Worm (Caenorhabditis elegans): Measurements from ENCODE around the gene T01H3.5.

T01H3.5 gene

ce11 chrII:7921155-7921554 is 41.7 kb downstream of the T01H3.5 start:
- TF ChIP-seq rnt-1 (tag; optimal IDR thresholded peaks at IDR 0.05): no peak
- TF ChIP-seq ces-1 (GFP tag; optimal IDR thresholded peaks at IDR 0.05): peak; percentile 76
- peak; percentile 88 for TF ChIP-seq fkh-10 (GFP tag; optimal IDR thresholded peaks at IDR 0.05)
- TF ChIP-seq lin-39 (tag; optimal IDR thresholded peaks at IDR 0.05): no peak
- TF ChIP-seq zip-4 (GFP tag; optimal IDR thresholded peaks at IDR 0.05): no peak
- no peak for TF ChIP-seq unc-62 (GFP tag; optimal IDR thresholded peaks at IDR 0.05)
- TF ChIP-seq lsy-2 (tag; optimal IDR thresholded peaks at IDR 0.05): no peak
- no peak for TF ChIP-seq vab-15 (tag; optimal IDR thresholded peaks at IDR 0.05)
- no peak for TF ChIP-seq fkh-4 (tag; optimal IDR thresholded peaks at IDR 0.05; ENCODE audit: borderline replicate concordance)
- TF ChIP-seq nhr-47 (tag; optimal IDR thresholded peaks at IDR 0.05): no peak
- no peak for TF ChIP-seq nhr-76 (tag; optimal IDR thresholded peaks at IDR 0.05)
- TF ChIP-seq ceh-82 (tag; optimal IDR thresholded peaks at IDR 0.05): peak in 1 of 3 experiments; percentile 33
- TF ChIP-seq skn-1 (tag; optimal IDR thresholded peaks at IDR 0.05): no peak
- TF ChIP-seq nhr-85 (tag): no peak
- TF ChIP-seq lir-3 (tag; optimal IDR thresholded peaks at IDR 0.05; ENCODE audit: poor library complexity): no peak
- no peak for TF ChIP-seq hlh-4 (tag; optimal IDR thresholded peaks at IDR 0.05)
- TF ChIP-seq egl-13 (tag; optimal IDR thresholded peaks at IDR 0.05): no peak
- TF ChIP-seq efl-3 (GFP tag; optimal IDR thresholded peaks at IDR 0.05): no peak
- TF ChIP-seq lin-14 (GFP tag; optimal IDR thresholded peaks at IDR 0.05): peak; percentile 78
- TF ChIP-seq dsc-1 (tag; optimal IDR thresholded peaks at IDR 0.05): no peak
- no peak for TF ChIP-seq F16B12.6 (tag; optimal IDR thresholded peaks at IDR 0.05)
- peak; percentile 34 for TF ChIP-seq ceh-8 (GFP tag; optimal IDR thresholded peaks at IDR 0.05)
- no peak for TF ChIP-seq unc-98 (GFP tag; IDR thresholded peaks at IDR 0.05)
- no peak for TF ChIP-seq mef-2 (tag; optimal IDR thresholded peaks at IDR 0.05)
- TF ChIP-seq ets-5 (GFP tag; IDR thresholded peaks at IDR 0.05): no peak
- TF ChIP-seq lin-13 (GFP tag; optimal IDR thresholded peaks at IDR 0.05): no peak
- no peak for TF ChIP-seq hlh-17 (GFP tag; optimal IDR thresholded peaks at IDR 0.05; ENCODE audit: borderline replicate concordance)
- TF ChIP-seq egl-27 (tag; optimal IDR thresholded peaks at IDR 0.05): no peak
- TF ChIP-seq aly-2 (tag; optimal IDR thresholded peaks at IDR 0.05): no peak
- TF ChIP-seq unc-86 (tag; optimal IDR thresholded peaks at IDR 0.05): no peak
- TF ChIP-seq pag-3 (tag; optimal IDR thresholded peaks at IDR 0.05; ENCODE audit: borderline replicate concordance, insufficient read depth): no peak
- peak; percentile 11 for TF ChIP-seq tbx-2 (tag; optimal IDR thresholded peaks at IDR 0.05)
- TF ChIP-seq nhr-71 (tag; optimal IDR thresholded peaks at IDR 0.05): peak; percentile 55

ce11 chrII:7928600-7928999 is 49.2 kb downstream of the T01H3.5 start, which contains the start of gene spv-1:
Gene spv-1, minus strand, starts transcription at chrII:7928700.
- no peak for TF ChIP-seq ceh-82 (tag; optimal IDR thresholded peaks at IDR 0.05)
- TF ChIP-seq nhr-90 (tag; optimal IDR thresholded peaks at IDR 0.05; ENCODE audit: poor library complexity): no peak
- TF ChIP-seq fos-1 (tag; optimal IDR thresholded peaks at IDR 0.05): no peak
- TF ChIP-seq nhr-237 (tag; optimal IDR thresholded peaks at IDR 0.05): no peak
- TF ChIP-seq xbp-1 (tag; optimal IDR thresholded peaks at IDR 0.05): no peak
- TF ChIP-seq elt-2 (tag; optimal IDR thresholded peaks at IDR 0.05): no peak
- no peak for TF ChIP-seq ztf-4 (tag; optimal IDR thresholded peaks at IDR 0.05)
- no peak for TF ChIP-seq efl-1 (optimal IDR thresholded peaks at IDR 0.05)
- peak in 1 of 2 experiments; percentile 6 for TF ChIP-seq efl-1 (GFP tag; optimal IDR thresholded peaks at IDR 0.05 in 1 of 2)
- TF ChIP-seq blmp-1 (tag; optimal IDR thresholded peaks at IDR 0.05): no peak

Measured in whole organism, L1 larva.